Fruit fly (Drosophila melanogaster) whole organism, adult: ENCODE measurements around the gene pall.

Experiments used
- CG11617 ChIP-seq: fragments of 200-800 bp; sonication (Bioruptor generic); optimal IDR thresholded peaks from 2 replicates; lab custom pipeline; 2017; ENCODE audit warnings: mild to moderate bottlenecking, missing biosample characterization, missing genetic modification reagents, missing genetic modification characterization
- CG12768 ChIP-seq: fragments of 200-800 bp; sonication (Bioruptor generic); optimal IDR thresholded peaks from 2 replicates; lab custom pipeline; 2017; ENCODE audit warnings: missing biosample characterization, missing genetic modification characterization, mild to moderate bottlenecking, moderate library complexity, missing genetic modification reagents
- CG14711 ChIP-seq: fragments of 200-800 bp; sonication (Bioruptor generic); optimal IDR thresholded peaks from 2 replicates; lab custom pipeline; 2018; ENCODE audit warnings: missing biosample characterization, mild to moderate bottlenecking, missing genetic modification characterization, moderate library complexity
- CG1620 ChIP-seq: fragments of 200-800 bp; sonication (Bioruptor generic); optimal IDR thresholded peaks from 2 replicates; lab custom pipeline; 2016; ENCODE audit warnings: missing biosample characterization, missing genetic modification characterization
- CG33017 ChIP-seq: fragments of 200-800 bp; sonication (Bioruptor generic); optimal IDR thresholded peaks from 2 replicates; lab custom pipeline; 2018; ENCODE audit warnings: missing biosample characterization, mild to moderate bottlenecking, missing genetic modification characterization, moderate library complexity
- CG5204 ChIP-seq: fragments of 200-800 bp; sonication (Bioruptor generic); optimal IDR thresholded peaks from 2 replicates; lab custom pipeline; 2016; ENCODE audit warnings: missing biosample characterization, missing genetic modification characterization
- CG7045 ChIP-seq: fragments of 200-800 bp; sonication (Bioruptor generic); optimal IDR thresholded peaks from 2 replicates; lab custom pipeline; 2017; ENCODE audit warnings: missing biosample characterization, mild to moderate bottlenecking, missing genetic modification characterization
- CG7101 ChIP-seq: fragments of 200-800 bp; sonication (Bioruptor generic); optimal IDR thresholded peaks from 2 replicates; lab custom pipeline; 2018; ENCODE audit warnings: missing biosample characterization, mild to moderate bottlenecking, missing genetic modification characterization, moderate library complexity
- Clk ChIP-seq: fragments of 200-800 bp; sonication (Bioruptor generic); optimal IDR thresholded peaks from 2 replicates; lab custom pipeline; 2017; ENCODE audit warnings: missing biosample characterization, missing genetic modification characterization
- Crg-1 ChIP-seq: fragments of 200-800 bp; sonication (Bioruptor generic); optimal IDR thresholded peaks from 2 replicates; lab custom pipeline; 2016; ENCODE audit warnings: missing biosample characterization, missing genetic modification characterization
- Hr96 ChIP-seq: fragments of 200-800 bp; sonication (Bioruptor generic); optimal IDR thresholded peaks from 2 replicates; lab custom pipeline; 2016; ENCODE audit warnings: missing biosample characterization, missing genetic modification characterization
- Mnt ChIP-seq: fragments of 200-800 bp; sonication (Bioruptor generic); optimal IDR thresholded peaks from 2 replicates; lab custom pipeline; 2016; ENCODE audit warnings: missing biosample characterization, mild to moderate bottlenecking, missing genetic modification characterization
- bab1 ChIP-seq: fragments of 200-800 bp; sonication (Bioruptor generic); optimal IDR thresholded peaks from 3 replicates; lab custom pipeline; 2019; ENCODE audit warnings: missing biosample characterization, mild to moderate bottlenecking, missing genetic modification characterization, moderate library complexity
- cic ChIP-seq: fragments of 200-800 bp; sonication (Bioruptor generic); optimal IDR thresholded peaks from 2 replicates; lab custom pipeline; 2017; ENCODE audit warnings: missing biosample characterization, mild to moderate bottlenecking, missing genetic modification characterization, moderate library complexity
- cnc ChIP-seq, 2 experiments: fragments of >200 bp; optimal IDR thresholded peaks; 2 replicates each; lab custom pipeline; 2017
- kay ChIP-seq: fragments of 200-800 bp; sonication (Bioruptor generic); peaks from one replicate; lab custom pipeline; 2016; ENCODE audit warnings: missing biosample characterization, missing genetic modification characterization, borderline replicate concordance
- ovo ChIP-seq: fragments of 200-800 bp; sonication (Bioruptor generic); optimal IDR thresholded peaks from 2 replicates; lab custom pipeline; 2016; ENCODE audit warnings: missing biosample characterization, missing genetic modification characterization
- pad ChIP-seq: fragments of 200-800 bp; sonication (Bioruptor generic); optimal IDR thresholded peaks from 3 replicates; lab custom pipeline; 2017; ENCODE audit warnings: missing biosample characterization, missing genetic modification characterization, mild to moderate bottlenecking, moderate library complexity, missing genetic modification reagents
- tj ChIP-seq: fragments of 200-800 bp; sonication (Bioruptor generic); optimal IDR thresholded peaks from 3 replicates; lab custom pipeline; 2017; ENCODE audit warnings: missing biosample characterization, mild to moderate bottlenecking, missing genetic modification characterization, moderate library complexity
- toe ChIP-seq: fragments of 200-800 bp; sonication (Bioruptor generic); optimal IDR thresholded peaks from 2 replicates; lab custom pipeline; 2016; ENCODE audit warnings: missing biosample characterization, missing genetic modification characterization

pall gene

DNA sequence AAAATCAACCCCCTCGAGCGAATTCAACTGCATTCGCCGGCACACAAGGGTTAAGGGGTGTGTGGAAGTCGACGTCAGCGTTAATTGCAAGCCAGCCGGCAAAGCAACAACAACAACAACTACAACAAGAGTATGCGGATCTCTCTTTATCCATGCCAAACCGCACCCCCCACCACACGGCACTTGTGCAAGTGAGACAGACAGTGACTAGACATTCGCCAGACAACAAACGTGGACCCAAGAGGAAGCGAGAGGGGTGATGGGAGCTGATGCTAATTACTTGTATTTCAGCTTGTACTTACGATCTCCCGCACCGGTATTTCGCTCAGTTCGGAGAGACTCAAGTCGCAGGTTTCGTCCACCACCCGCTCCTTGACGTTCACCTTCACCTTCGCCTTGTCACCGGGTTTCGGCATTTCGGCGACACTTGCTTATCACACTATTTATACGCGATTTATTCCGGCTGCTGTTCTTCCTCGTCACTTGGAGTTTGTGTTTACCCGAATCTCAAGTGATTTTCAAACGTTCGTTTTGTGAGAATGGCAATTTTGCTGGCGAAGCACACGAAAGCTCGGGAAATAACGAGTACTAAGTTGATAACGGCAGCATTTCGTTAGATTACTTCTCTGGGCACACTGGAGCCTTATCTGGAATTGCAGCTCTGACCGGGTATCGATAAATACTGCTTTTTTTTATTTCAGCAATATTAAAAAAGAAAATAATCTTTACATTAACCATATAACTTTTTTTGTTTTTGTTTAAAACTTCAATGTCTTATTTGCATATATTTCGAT, 21.6 kb upstream of the pall start, which contains the start of gene CG3408:
TSS of gene CG3408 (minus strand) at position 547 of the 794 bp plus-strand sequence.
- TF ChIP-seq CG33017 (tag; lab: Kevin White, UChicago), result peak; percentile 19
- peak; percentile 84 for TF ChIP-seq pad (GFP tag; lab: Kevin White, UChicago)
- TF ChIP-seq Clk (GFP tag; lab: Kevin White, UChicago), result no peak
- TF ChIP-seq ovo, result peak; percentile 32
- peak; percentile 22 for TF ChIP-seq Crg-1 (GFP tag; lab: Kevin White, UChicago)
- TF ChIP-seq toe (GFP tag; lab: Kevin White, UChicago), result no peak
- peak; percentile 97 for TF ChIP-seq tj (GFP tag; lab: Kevin White, UChicago)
- no peak for TF ChIP-seq CG5204
- TF ChIP-seq cnc (optimal IDR thresholded peaks at IDR 0.05; lab: Kevin White, UChicago), result peak; percentile 35 to 58
- TF ChIP-seq CG14711, result peak; percentile 29
- peak; percentile 61 for TF ChIP-seq cic
- no peak for TF ChIP-seq kay (GFP tag; lab: Kevin White, UChicago)
- TF ChIP-seq Hr96, result peak; percentile 33
- TF ChIP-seq CG7045 (GFP tag; lab: Kevin White, UChicago), result no peak
- TF ChIP-seq Mnt, result peak; percentile 76
- TF ChIP-seq bab1 (GFP tag; lab: Kevin White, UChicago), result peak; percentile 40
- no peak for TF ChIP-seq CG7101 (tag; lab: Kevin White, UChicago)
- no peak for TF ChIP-seq CG11617 (GFP tag; lab: Kevin White, UChicago)
- TF ChIP-seq CG12768 (GFP tag; lab: Kevin White, UChicago), result peak; percentile 33

- TF ChIP-seq tj (GFP tag; lab: Kevin White, UChicago) (no peak), pad (GFP tag; lab: Kevin White, UChicago) (no peak), ovo (no peak), toe (GFP tag; lab: Kevin White, UChicago) (no peak), CG14711 (peak; percentile 24), CG1620 (GFP tag; lab: Kevin White, UChicago) (no peak), bab1 (GFP tag; lab: Kevin White, UChicago) (no peak), cnc (optimal IDR thresholded peaks at IDR 0.05; lab: Kevin White, UChicago) (no peak)
These were observed 21.1 kb upstream of the pall start for dm6 chr3L:9508653-9509036.

DNA sequence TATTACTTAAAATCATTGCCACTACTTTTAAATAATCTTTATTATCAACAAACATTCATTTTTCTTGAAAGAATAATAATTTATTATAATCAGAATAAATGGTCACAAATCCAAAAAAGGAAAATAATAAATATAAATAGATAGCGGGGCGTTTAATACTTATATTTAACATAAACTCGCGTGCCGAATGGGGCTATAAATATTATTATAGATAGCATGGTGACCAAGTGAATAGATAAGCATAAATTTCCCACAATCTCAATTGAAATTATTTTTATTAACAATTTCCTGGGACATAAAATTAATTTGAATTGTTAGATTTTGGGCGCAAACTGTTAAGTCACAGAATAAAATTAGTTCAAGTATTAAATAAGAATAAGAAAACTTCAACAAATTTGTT, 18.8 kb upstream of the pall start:
- peak; percentile 41 for TF ChIP-seq kay (GFP tag; lab: Kevin White, UChicago)
- no peak for TF ChIP-seq CG7101 (tag; lab: Kevin White, UChicago)

- TF ChIP-seq tj (GFP tag; lab: Kevin White, UChicago) (peak; percentile 34), Mnt (no peak)
These were observed 18.1 kb upstream of the pall start for dm6 chr3L:9505713-9506062.

dm6 chr3L:9505007-9505712, 17.6 kb upstream of the pall start, which contains the start of gene path:
path (minus strand) TSS chr3L:9505328.
- TF ChIP-seq Hr96 (peak; percentile 7), cnc (optimal IDR thresholded peaks at IDR 0.05; lab: Kevin White, UChicago) (no peak), ovo (no peak), Clk (GFP tag; lab: Kevin White, UChicago) (no peak), kay (GFP tag; lab: Kevin White, UChicago) (peak; percentile 39), tj (GFP tag; lab: Kevin White, UChicago) (peak; percentile 70), CG11617 (GFP tag; lab: Kevin White, UChicago) (peak; percentile 42), cic (peak; percentile 11), Crg-1 (GFP tag; lab: Kevin White, UChicago) (no peak), bab1 (GFP tag; lab: Kevin White, UChicago) (peak; percentile 28), CG7045 (GFP tag; lab: Kevin White, UChicago) (peak; percentile 25), CG5204 (no peak), CG12768 (GFP tag; lab: Kevin White, UChicago) (peak; percentile 49), CG1620 (GFP tag; lab: Kevin White, UChicago) (peak; percentile 53), pad (GFP tag; lab: Kevin White, UChicago) (no peak), CG33017 (tag; lab: Kevin White, UChicago) (peak; percentile 19), Mnt (peak; percentile 86), toe (GFP tag; lab: Kevin White, UChicago) (no peak), CG14711 (peak; percentile 48), CG7101 (tag; lab: Kevin White, UChicago) (peak; percentile 42)

DNA sequence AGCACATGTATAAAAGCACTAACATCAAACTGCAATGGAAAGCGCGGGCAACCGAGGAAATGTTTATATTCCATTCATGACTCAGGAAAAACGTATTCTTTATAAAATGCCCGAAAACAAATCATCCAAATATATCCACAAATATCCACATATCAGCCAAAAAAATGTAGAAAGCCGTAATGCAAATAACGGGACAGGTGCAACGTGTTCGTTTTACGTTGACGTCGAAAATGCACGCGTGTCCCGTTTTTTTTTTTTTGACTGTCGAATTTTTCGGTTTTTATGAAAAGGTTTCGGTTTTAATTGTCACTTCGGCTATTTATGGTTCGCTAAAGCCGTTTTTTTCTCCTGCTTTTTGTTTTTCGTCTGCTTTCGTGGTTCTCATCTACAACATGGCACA, 16.9 kb upstream of the pall start:
- TF ChIP-seq ovo (peak; percentile 81), CG12768 (GFP tag; lab: Kevin White, UChicago) (no peak)
